Fruit fly (Drosophila melanogaster) whole organism, embryonic: ENCODE results near the gene NimB5.

Source experiments
- Adf1 ChIP-seq: fragments of 200-800 bp; sonication (Bioruptor generic); IDR thresholded peaks from 2 replicates; pipeline ENCODE4 v1.3.6; 2022; ENCODE audit warnings: missing biosample characterization, missing genetic modification characterization
- B-H2 ChIP-seq: fragments of 200-800 bp; sonication (Bioruptor generic); optimal IDR thresholded peaks from 2 replicates; lab custom pipeline; 2018; ENCODE audit warnings: missing biosample characterization, mild to moderate bottlenecking, missing genetic modification characterization
- CG10654 ChIP-seq: fragments of 200-800 bp; sonication (Bioruptor generic); optimal IDR thresholded peaks from 2 replicates; lab custom pipeline; 2016; ENCODE audit warnings: missing biosample characterization, missing genetic modification characterization
- CG11085 ChIP-seq: fragments of 200-800 bp; sonication (Bioruptor generic); IDR thresholded peaks from 2 replicates; pipeline ENCODE4 v1.3.6; 2022; ENCODE audit warnings: missing biosample characterization, missing genetic modification characterization
- CG11398 ChIP-seq: fragments of 200-800 bp; sonication (Bioruptor generic); optimal IDR thresholded peaks from 2 replicates; lab custom pipeline; 2016; ENCODE audit warnings: missing biosample characterization, missing genetic modification characterization
- CG16863 ChIP-seq: fragments of 200-800 bp; sonication (Bioruptor generic); optimal IDR thresholded peaks from 3 replicates; lab custom pipeline; 2016; ENCODE audit warnings: missing biosample characterization, missing genetic modification characterization
- CG17361 ChIP-seq: fragments of 200-800 bp; sonication (Bioruptor generic); IDR thresholded peaks from 3 replicates; pipeline ENCODE4 v1.3.6; 2022; ENCODE audit warnings: missing biosample characterization, missing genetic modification characterization
- CG18011 ChIP-seq: fragments of 200-800 bp; sonication (Bioruptor generic); optimal IDR thresholded peaks from 2 replicates; lab custom pipeline; 2017; ENCODE audit warnings: missing biosample characterization, missing genetic modification characterization, mild to moderate bottlenecking, moderate library complexity, missing genotype
- CG31441 ChIP-seq: fragments of 200-800 bp; sonication (Bioruptor generic); IDR thresholded peaks from 2 replicates; pipeline ENCODE4 v1.3.6; 2022; ENCODE audit warnings: missing biosample characterization, missing genetic modification characterization
- CG34376 ChIP-seq: fragments of 200-800 bp; sonication (Bioruptor generic); optimal IDR thresholded peaks from 2 replicates; lab custom pipeline; 2018; ENCODE audit warnings: missing biosample characterization, mild to moderate bottlenecking, missing genetic modification characterization
- CG4707 ChIP-seq: fragments of 200-800 bp; sonication (Bioruptor generic); optimal IDR thresholded peaks from 2 replicates; lab custom pipeline; 2018; ENCODE audit warnings: missing biosample characterization, mild to moderate bottlenecking, missing genetic modification characterization, moderate library complexity
- CG5180 ChIP-seq: fragments of 200-800 bp; sonication (Bioruptor generic); optimal IDR thresholded peaks from 3 replicates; lab custom pipeline; 2017; ENCODE audit warnings: missing biosample characterization, missing genetic modification characterization, mild to moderate bottlenecking, moderate library complexity, missing genetic modification reagents
- CG6254 ChIP-seq: fragments of 200-800 bp; sonication (Bioruptor generic); optimal IDR thresholded peaks from 3 replicates; lab custom pipeline; 2017; ENCODE audit warnings: mild to moderate bottlenecking, missing biosample characterization, missing genetic modification reagents, missing genetic modification characterization
- CG7745 ChIP-seq: fragments of 200-800 bp; sonication (Bioruptor generic); optimal IDR thresholded peaks from 2 replicates; lab custom pipeline; 2018; ENCODE audit warnings: missing biosample characterization, mild to moderate bottlenecking, missing genetic modification characterization, moderate library complexity
- CG7987 ChIP-seq: fragments of 200-800 bp; sonication (Bioruptor generic); optimal IDR thresholded peaks from 2 replicates; lab custom pipeline; 2018; ENCODE audit warnings: missing biosample characterization, mild to moderate bottlenecking, missing genetic modification characterization, moderate library complexity
- CG8478 ChIP-seq: fragments of >200 bp; optimal IDR thresholded peaks from 2 replicates; lab custom pipeline; 2018
- Chrac-16 ChIP-seq: fragments of 200-800 bp; sonication (Bioruptor generic); optimal IDR thresholded peaks from 3 replicates; lab custom pipeline; 2016; ENCODE audit warnings: missing biosample characterization, missing genetic modification characterization
- Dbx ChIP-seq: fragments of 200-800 bp; sonication (Bioruptor generic); IDR thresholded peaks from 3 replicates; pipeline ENCODE4 v1.3.6; 2022; ENCODE audit warnings: missing biosample characterization, missing genetic modification characterization
- Ets65A ChIP-seq: fragments of 200-800 bp; sonication (Bioruptor generic); peaks from one replicate; lab custom pipeline; 2016; ENCODE audit warnings: missing biosample characterization, missing genetic modification characterization
- HLHmδ ChIP-seq: fragments of 200-800 bp; sonication (Bioruptor generic); optimal IDR thresholded peaks from 2 replicates; lab custom pipeline; 2018; ENCODE audit warnings: missing biosample characterization, mild to moderate bottlenecking, missing genetic modification characterization, moderate library complexity
- Max ChIP-seq: fragments of 200-800 bp; sonication (Bioruptor generic); optimal IDR thresholded peaks from 2 replicates; lab custom pipeline; 2016; ENCODE audit warnings: missing biosample characterization, mild to moderate bottlenecking, missing genetic modification characterization
- Med ChIP-seq: fragments of 200-800 bp; sonication (Bioruptor generic); peaks from one replicate; lab custom pipeline; 2016; ENCODE audit warnings: missing biosample characterization, missing genetic modification characterization, mild to moderate bottlenecking, inconsistent platforms, moderate library complexity
- Sox100B ChIP-seq: fragments of 200-800 bp; sonication (Bioruptor generic); optimal IDR thresholded peaks from 3 replicates; lab custom pipeline; 2018; ENCODE audit warnings: missing biosample characterization, mild to moderate bottlenecking, missing genetic modification characterization
- TFAM ChIP-seq: fragments of 200-800 bp; sonication (Bioruptor generic); optimal IDR thresholded peaks from 2 replicates; lab custom pipeline; 2017; ENCODE audit warnings: missing biosample characterization, missing genetic modification characterization, inconsistent platforms
- ab ChIP-seq: fragments of 200-800 bp; sonication (Bioruptor generic); optimal IDR thresholded peaks from 2 replicates; lab custom pipeline; 2016; ENCODE audit warnings: missing biosample characterization, missing genetic modification characterization
- amos ChIP-seq: fragments of 200-800 bp; sonication (Bioruptor generic); IDR thresholded peaks from 2 replicates; pipeline ENCODE4 v1.3.6; 2022; ENCODE audit warnings: missing biosample characterization, missing genetic modification characterization; ENCODE audit not compliant: partially characterized antibody
- ap ChIP-seq: fragments of 200-800 bp; sonication (Bioruptor generic); IDR thresholded peaks from 2 replicates; pipeline ENCODE4 v1.3.6; 2022; ENCODE audit warnings: missing biosample characterization, missing genetic modification characterization
- crol ChIP-seq: fragments of 200-800 bp; sonication (Bioruptor generic); IDR thresholded peaks from 2 replicates; pipeline ENCODE4 v1.3.6; 2022; ENCODE audit warnings: missing biosample characterization, missing genetic modification characterization
- eve ChIP-seq, 2 experiments: fragments of >200 bp; optimal IDR thresholded peaks; 2 replicates each; lab custom pipeline; 2017; ENCODE audit warnings: missing biosample characterization in 2 of 2, missing genetic modification characterization in 2 of 2
- grn ChIP-seq: fragments of 200-800 bp; sonication (Bioruptor generic); optimal IDR thresholded peaks from 3 replicates; lab custom pipeline; 2017; ENCODE audit warnings: missing biosample characterization, missing genetic modification characterization
- ken ChIP-seq: fragments of 200-800 bp; sonication (Bioruptor generic); IDR thresholded peaks from 3 replicates; pipeline ENCODE4 v1.3.6; 2022; ENCODE audit warnings: missing biosample characterization, missing genetic modification characterization
- mirr ChIP-seq: fragments of 200-800 bp; sonication (Bioruptor generic); optimal IDR thresholded peaks from 3 replicates; lab custom pipeline; 2018; ENCODE audit warnings: missing biosample characterization, mild to moderate bottlenecking, missing genetic modification characterization
- nerfin-1 ChIP-seq: fragments of 200-800 bp; sonication (Bioruptor generic); optimal IDR thresholded peaks from 3 replicates; lab custom pipeline; 2019; ENCODE audit warnings: missing biosample characterization, mild to moderate bottlenecking, missing genetic modification characterization, moderate library complexity
- pfk ChIP-seq: fragments of 200-800 bp; sonication (Bioruptor generic); optimal IDR thresholded peaks from 2 replicates; lab custom pipeline; 2018; ENCODE audit warnings: missing biosample characterization, mild to moderate bottlenecking, missing genetic modification characterization, moderate library complexity
- rib ChIP-seq: fragments of 200-800 bp; sonication (Bioruptor generic); IDR thresholded peaks from 2 replicates; pipeline ENCODE4 v1.3.6; 2022; ENCODE audit warnings: missing biosample characterization, missing genetic modification characterization
- slp2 ChIP-seq: fragments of 200-800 bp; sonication (Bioruptor generic); optimal IDR thresholded peaks from 2 replicates; lab custom pipeline; 2016; ENCODE audit warnings: missing biosample characterization, missing genetic modification characterization
- so ChIP-seq: fragments of 200-800 bp; sonication (Bioruptor generic); IDR thresholded peaks from 3 replicates; pipeline ENCODE4 v1.3.6; 2022; ENCODE audit warnings: missing biosample characterization, missing genetic modification characterization
- sqz ChIP-seq: fragments of 200-800 bp; sonication (Bioruptor generic); optimal IDR thresholded peaks from 3 replicates; lab custom pipeline; 2018; ENCODE audit warnings: missing biosample characterization, mild to moderate bottlenecking, missing genetic modification characterization
- stwl ChIP-seq: fragments of 200-800 bp; sonication (Bioruptor generic); optimal IDR thresholded peaks from 3 replicates; lab custom pipeline; 2018; ENCODE audit warnings: missing biosample characterization, mild to moderate bottlenecking, missing genetic modification characterization, moderate library complexity
- tin ChIP-seq: fragments of 200-800 bp; sonication (Bioruptor generic); optimal IDR thresholded peaks from 3 replicates; lab custom pipeline; 2016; ENCODE audit warnings: missing biosample characterization, missing genetic modification characterization
- tll ChIP-seq, 2 experiments: fragments of 200-800 bp in 1 of 2; fragments of >200 bp in 1 of 2; sonication (Bioruptor generic) in 1 of 2; optimal IDR thresholded peaks; 2 replicates each; lab custom pipeline; 2017 to 2019; ENCODE audit warnings: missing biosample characterization in 2 of 2, missing genetic modification characterization in 2 of 2, mild to moderate bottlenecking in 1 of 2, moderate library complexity in 1 of 2
- toy ChIP-seq: fragments of 200-800 bp; sonication (Bioruptor generic); IDR thresholded peaks from 2 replicates; pipeline ENCODE4 v1.3.6; 2022; ENCODE audit warnings: missing biosample characterization, missing genetic modification characterization
- zen ChIP-seq: fragments of 200-800 bp; sonication (Bioruptor generic); optimal IDR thresholded peaks from 3 replicates; lab custom pipeline; 2018; ENCODE audit warnings: missing biosample characterization, mild to moderate bottlenecking, missing genetic modification characterization, moderate library complexity
- zfh1 ChIP-seq: fragments of 200-800 bp; sonication (Bioruptor generic); IDR thresholded peaks from 3 replicates; pipeline ENCODE4 v1.3.6; 2022; ENCODE audit warnings: missing biosample characterization, missing genetic modification characterization

The NimB5 gene

DNA sequence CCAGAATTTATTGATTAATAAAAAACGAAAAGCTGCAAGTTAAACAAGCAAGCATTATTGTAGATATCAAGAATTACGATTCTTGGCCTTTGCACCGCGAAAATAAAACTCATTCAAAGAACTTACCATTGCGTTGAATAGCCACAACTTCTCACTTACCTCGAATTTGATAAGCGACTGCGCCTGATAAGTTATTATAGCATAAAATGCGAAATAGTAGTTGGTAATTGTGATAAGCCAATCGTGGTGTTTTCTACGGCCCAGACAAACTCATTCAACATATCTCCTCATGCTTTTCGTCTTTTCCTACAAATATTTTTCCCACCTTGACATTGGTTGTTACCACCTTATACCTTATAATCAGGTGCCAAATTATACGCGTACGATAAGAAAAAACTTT lies 45.1 kb downstream of the NimB5 start (continued):
- TF ChIP-seq Sox100B (no peak), pfk (GFP tag; lab: Kevin White, UChicago) (no peak), amos (no peak), grn (GFP tag; lab: Kevin White, UChicago) (peak; percentile 10), rib (GFP tag; lab: Robert Waterston, UW) (no peak), tin (GFP tag; lab: Kevin White, UChicago) (no peak), zen (tag; lab: Kevin White, UChicago) (no peak), ap (GFP tag; lab: Robert Waterston, UW) (no peak), mirr (GFP tag; lab: Kevin White, UChicago) (peak; percentile 60), TFAM (GFP tag; lab: Kevin White, UChicago) (no peak), CG8478 (lab: Kevin White, UChicago) (no peak), crol (no peak), eve (GFP tag; optimal IDR thresholded peaks at IDR 0.05; lab: Kevin White, UChicago) (peak in 1 of 2 experiments; percentile 36), Adf1 (GFP tag; lab: Robert Waterston, UW) (no peak), CG34376 (peak; percentile 89)

DNA sequence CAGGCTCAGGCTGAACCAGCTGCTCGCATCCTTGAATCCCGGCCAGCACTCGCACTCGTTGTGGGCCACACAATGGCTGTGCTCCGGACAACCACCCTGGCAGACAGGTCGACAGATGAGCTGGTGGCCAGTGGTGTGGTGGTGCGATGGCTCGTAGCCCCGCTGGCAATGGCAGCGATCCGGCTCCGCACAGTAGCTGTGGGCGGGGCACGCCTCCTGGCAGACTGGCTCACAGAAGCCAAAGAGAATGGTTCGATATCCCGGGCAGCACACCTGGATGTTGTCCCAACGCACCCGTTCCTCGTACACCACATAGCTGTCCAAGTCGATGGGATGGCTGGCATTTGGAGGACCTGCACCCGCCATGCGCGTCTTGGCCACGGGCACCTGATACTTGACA lies 49.7 kb downstream of the NimB5 start:
- TF ChIP-seq Med (peak; percentile 58), CG8478 (lab: Kevin White, UChicago) (peak; percentile 89), toy (GFP tag; lab: Robert Waterston, UW) (no peak), CG6254 (GFP tag; lab: Kevin White, UChicago) (no peak), CG7987 (GFP tag; lab: Kevin White, UChicago) (no peak), Ets65A (GFP tag; lab: Kevin White, UChicago) (peak; percentile 73), Dbx (GFP tag; lab: Robert Waterston, UW) (0 out of 3 replicates have a peak, but pooled peaks have one; percentile 24), ken (0 out of 3 replicates have a peak, but pooled peaks have one; percentile 14)
- TF ChIP-seq, all 482 proteins: peak for 5

DNA sequence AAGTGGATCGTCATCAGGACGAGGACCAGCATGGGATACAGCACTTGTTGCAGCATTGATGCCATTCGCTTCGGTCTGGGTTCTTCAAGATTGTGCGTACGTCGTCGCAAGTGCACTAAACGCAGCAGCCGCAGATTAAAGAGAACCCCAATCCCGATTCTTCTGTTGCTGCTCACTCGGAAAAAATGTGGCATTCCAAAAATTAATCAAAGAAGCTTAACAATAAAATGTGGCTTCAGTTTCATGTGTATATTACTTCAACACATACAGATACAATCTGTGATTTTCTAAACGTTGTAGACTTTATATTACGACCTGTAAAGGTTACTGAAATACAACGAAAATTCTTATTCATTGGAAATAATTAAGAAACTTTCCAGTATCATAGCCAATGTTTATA lies 50.1 kb downstream of the NimB5 start, which contains the start of gene NimC3:
TSS of gene NimC3 (minus strand) at position 101 of the 400 bp plus-strand sequence.
- no peak for TF ChIP-seq CG16863 (GFP tag; lab: Kevin White, UChicago)
- TF ChIP-seq CG31441 (GFP tag; lab: Robert Waterston, UW): no peak
- no peak for TF ChIP-seq CG6254 (GFP tag; lab: Kevin White, UChicago)
- TF ChIP-seq tll (GFP tag; optimal IDR thresholded peaks at IDR 0.05; lab: Kevin White, UChicago): no peak
- TF ChIP-seq CG11398 (GFP tag; lab: Kevin White, UChicago): no peak

DNA sequence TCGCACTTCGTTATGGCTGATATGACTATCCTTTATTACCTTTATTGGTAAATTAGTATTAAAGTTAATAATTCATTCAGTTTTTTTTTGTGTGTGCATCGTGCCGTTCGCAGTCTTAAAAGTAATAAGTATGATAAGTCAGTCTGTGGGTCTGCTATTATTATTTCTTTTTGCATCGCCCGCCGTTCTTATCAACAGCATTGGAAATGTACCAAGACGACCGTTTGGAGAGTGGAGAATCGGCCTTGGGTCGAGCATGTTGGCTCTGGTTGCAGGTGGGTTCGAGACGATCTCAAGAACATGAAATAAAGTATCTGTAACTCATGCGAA lies 50.5 kb downstream of the NimB5 start:
- TF ChIP-seq CG5180 (GFP tag; lab: Kevin White, UChicago) (peak; percentile 98), slp2 (GFP tag; lab: Kevin White, UChicago) (no peak)

DNA sequence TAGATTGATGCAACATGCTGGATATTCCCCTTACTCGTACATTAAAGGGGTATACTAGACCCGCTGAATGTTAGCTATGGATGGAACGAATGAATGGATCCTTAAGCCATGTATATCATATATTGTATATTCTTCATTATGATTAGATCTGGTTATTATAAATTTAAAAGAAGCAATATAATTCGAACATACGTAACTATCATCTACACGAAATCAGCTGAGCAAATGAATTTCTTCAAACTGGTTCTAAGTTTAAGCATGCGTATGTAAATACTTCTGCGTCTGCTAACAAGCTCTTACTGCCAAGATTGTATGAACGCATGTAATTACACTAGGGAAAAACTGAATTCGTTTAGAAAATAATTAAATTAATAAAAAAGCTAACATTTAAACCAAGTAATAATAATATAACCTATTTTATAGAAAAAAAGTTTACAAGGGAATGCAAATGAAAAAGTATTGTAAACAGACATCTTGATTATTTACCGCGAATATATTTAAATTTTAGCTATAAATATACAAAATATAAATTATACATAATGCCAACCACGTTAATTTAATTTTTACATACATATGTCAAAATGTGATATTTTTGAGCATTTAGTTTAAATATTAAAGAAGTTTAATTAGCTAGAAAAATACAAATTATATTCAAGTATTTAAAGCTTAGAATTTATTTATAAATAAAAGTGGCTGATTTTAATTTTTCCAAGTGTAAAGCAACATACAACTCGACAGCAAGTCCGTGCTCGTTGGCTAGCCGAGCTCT lies 51.1 kb downstream of the NimB5 start:
- TF ChIP-seq stwl (tag; lab: Kevin White, UChicago): no peak
- no peak for TF ChIP-seq sqz
- TF ChIP-seq so (GFP tag; lab: Robert Waterston, UW): no peak
- TF ChIP-seq Chrac-16: peak; percentile 40
- TF ChIP-seq ab (GFP tag; lab: Kevin White, UChicago): no peak
- TF ChIP-seq nerfin-1: peak; percentile 10
- peak; percentile 80 for TF ChIP-seq zfh1
- peak; percentile 55 for TF ChIP-seq CG4707
- peak; percentile 85 for TF ChIP-seq Sox100B
- TF ChIP-seq CG10654 (GFP tag; lab: Kevin White, UChicago): no peak
- no peak for TF ChIP-seq CG11085
- TF ChIP-seq CG18011 (GFP tag; lab: Kevin White, UChicago): no peak
- TF ChIP-seq grn (GFP tag; lab: Kevin White, UChicago): no peak
- TF ChIP-seq CG17361 (GFP tag; lab: Robert Waterston, UW): peak; percentile 97
- no peak for TF ChIP-seq HLHmδ (GFP tag; lab: Kevin White, UChicago)
- no peak for TF ChIP-seq CG7745 (tag; lab: Kevin White, UChicago)
- peak; percentile 26 for TF ChIP-seq Max
- no peak for TF ChIP-seq B-H2 (GFP tag; lab: Kevin White, UChicago)
